Worm (Caenorhabditis elegans): Measurements from ENCODE around the gene exos-9.

DNA sequence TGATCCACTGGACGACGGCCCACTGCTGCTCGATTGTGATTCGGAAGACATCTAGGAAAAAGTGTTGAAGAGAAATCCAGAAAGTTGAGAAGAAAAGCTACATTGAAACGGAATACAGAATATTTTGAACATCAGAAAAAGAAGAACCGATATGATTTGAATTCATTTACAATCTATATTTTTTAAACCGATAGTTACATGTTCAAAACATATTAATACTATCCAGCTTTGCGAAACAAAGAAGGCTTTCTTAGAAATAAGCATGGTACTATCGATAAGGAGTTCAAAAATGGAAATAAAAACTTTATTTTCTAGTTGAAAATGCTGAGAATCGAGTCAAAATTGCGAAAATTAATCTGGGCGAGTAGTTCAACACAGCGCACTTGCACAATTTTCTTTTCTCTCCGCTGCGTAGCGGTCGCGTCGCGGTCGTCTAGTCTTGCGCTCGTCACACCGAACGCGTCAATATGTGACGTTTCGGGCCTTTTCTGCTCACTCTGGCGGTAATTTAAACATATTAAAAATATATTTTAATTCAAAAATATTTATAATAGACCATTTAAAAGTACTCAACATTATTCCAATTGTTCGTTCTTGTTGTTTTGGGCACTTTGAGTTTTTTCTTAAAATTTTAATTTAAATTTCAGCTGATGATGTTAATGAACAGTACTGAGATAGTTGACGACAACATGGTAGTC, 35.7 kb downstream of the exos-9 start, which contains the start of the genes syf-2 and K04G7.1:
- TF ChIP-seq F57A8.1 (GFP tag; optimal IDR thresholded peaks at IDR 0.05): no peak
- peak; percentile 84; the same call in 1 of the 2 replicates for TF ChIP-seq Y95B8A.8 (GFP tag; IDR thresholded peaks at IDR 0.05)
- peak; percentile 62 for TF ChIP-seq unc-130 (GFP tag; optimal IDR thresholded peaks at IDR 0.05)
- no peak for TF ChIP-seq rec-8 (tag; optimal IDR thresholded peaks at IDR 0.05)
- no peak for TF ChIP-seq ets-4 (GFP tag; optimal IDR thresholded peaks at IDR 0.05)
